Worm (Caenorhabditis elegans) whole organism, L4 larva: ENCODE measurements around the gene iglr-1.

ENCODE experiments used
- ceh-28 ChIP-seq: fragments of 150-350 bp; optimal IDR thresholded peaks from 2 replicates; lab custom pipeline; 2014; ENCODE audit warnings: missing biosample characterization, missing genetic modification reagents, missing genetic modification characterization
- lin-13 ChIP-seq: fragments of 150-350 bp; optimal IDR thresholded peaks from 2 replicates; lab custom pipeline; 2014; ENCODE audit warnings: missing biosample characterization, missing genetic modification reagents, missing genetic modification characterization
- nhr-102 ChIP-seq: sonication (generic microtip); optimal IDR thresholded peaks from 2 replicates; lab custom pipeline; 2016; ENCODE audit warnings: mild to moderate bottlenecking, missing genetic modification characterization, moderate library complexity, missing compliant biosample characterization
- nhr-11 ChIP-seq: fragments of 150-350 bp; optimal IDR thresholded peaks from 2 replicates; lab custom pipeline; 2014; ENCODE audit warnings: missing biosample characterization, missing genetic modification characterization
- nhr-237 ChIP-seq: sonication (generic microtip); optimal IDR thresholded peaks from 2 replicates; lab custom pipeline; 2017; ENCODE audit warnings: missing biosample characterization, missing genetic modification characterization
- spr-3 ChIP-seq: fragments of 200-800 bp; sonication (Bioruptor generic); optimal IDR thresholded peaks from 2 replicates; lab custom pipeline; 2018; ENCODE audit warnings: mild to moderate bottlenecking, missing genetic modification characterization, missing compliant biosample characterization
- unc-39 ChIP-seq: sonication (generic microtip); optimal IDR thresholded peaks from 2 replicates; lab custom pipeline; 2017; ENCODE audit warnings: missing biosample characterization, missing genetic modification characterization
- ztf-11 ChIP-seq: fragments of 150-350 bp; optimal IDR thresholded peaks from 2 replicates; lab custom pipeline; 2014; ENCODE audit warnings: missing biosample characterization, missing genetic modification characterization

DNA sequence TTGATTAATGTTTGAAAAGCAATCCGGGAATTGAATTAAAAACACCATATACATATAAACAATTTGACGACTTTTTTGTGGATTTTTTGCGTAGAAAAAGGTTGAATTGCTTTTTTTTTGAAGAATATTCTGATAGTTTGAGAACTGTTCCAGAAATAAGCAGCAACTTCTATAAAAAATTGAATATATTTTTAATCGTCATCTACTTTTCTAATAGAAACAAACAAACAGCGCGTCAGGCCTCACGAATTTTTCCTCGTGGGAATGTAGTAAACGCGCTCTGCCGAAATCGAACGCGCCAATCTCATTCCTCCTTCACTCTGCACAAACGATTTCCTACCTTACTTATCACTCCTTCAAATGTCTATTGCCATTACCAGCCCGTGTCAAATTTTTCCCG lies 26.9 kb downstream of the iglr-1 start, which contains the start of gene rgs-11:
- TF ChIP-seq lin-13 (GFP tag; lab: Kevin White, UChicago) (no peak), nhr-11 (tag; lab: Kevin White, UChicago) (no peak), nhr-102 (tag; lab: Kevin White, UChicago) (no peak), nhr-237 (no peak), spr-3 (no peak), ztf-11 (no peak), unc-39 (tag; lab: Kevin White, UChicago) (no peak), ceh-28 (tag; lab: Kevin White, UChicago) (no peak)
